Fruit fly (Drosophila melanogaster) whole organism, embryonic: ENCODE data around the gene CG5068.

Source experiments
- Atf-2 ChIP-seq: fragments of 200-800 bp; sonication (Bioruptor generic); optimal IDR thresholded peaks from 2 replicates; lab custom pipeline; 2016; ENCODE audit warnings: missing biosample characterization, missing genetic modification characterization
- CG10366 ChIP-seq: fragments of 200-800 bp; sonication (Bioruptor generic); IDR thresholded peaks from 2 replicates; pipeline ENCODE4 v1.3.6; 2022; ENCODE audit warnings: missing biosample characterization, missing genetic modification characterization
- CG11085 ChIP-seq: fragments of 200-800 bp; sonication (Bioruptor generic); IDR thresholded peaks from 2 replicates; pipeline ENCODE4 v1.3.6; 2022; ENCODE audit warnings: missing biosample characterization, missing genetic modification characterization
- CG11504 ChIP-seq: fragments of 200-800 bp; sonication (Bioruptor generic); optimal IDR thresholded peaks from 3 replicates; lab custom pipeline; 2019; ENCODE audit warnings: missing biosample characterization, mild to moderate bottlenecking, missing genetic modification characterization, moderate library complexity
- CG13287 ChIP-seq: fragments of 200-800 bp; sonication (Bioruptor generic); IDR thresholded peaks from 2 replicates; pipeline ENCODE4 v1.3.6; 2022; ENCODE audit warnings: missing biosample characterization, missing genetic modification characterization; ENCODE audit not compliant: partially characterized antibody
- CG14860 ChIP-seq: fragments of 200-800 bp; sonication (Bioruptor generic); IDR thresholded peaks from 3 replicates; pipeline ENCODE4 v1.3.6; 2022; ENCODE audit warnings: missing biosample characterization, missing genetic modification characterization; ENCODE audit not compliant: partially characterized antibody
- CG15479 ChIP-seq: fragments of 200-800 bp; sonication (Bioruptor generic); optimal IDR thresholded peaks from 3 replicates; lab custom pipeline; 2019; ENCODE audit warnings: missing biosample characterization, mild to moderate bottlenecking, missing genetic modification characterization, moderate library complexity
- CG15601 ChIP-seq: fragments of 200-800 bp; sonication (Bioruptor generic); optimal IDR thresholded peaks from 3 replicates; lab custom pipeline; 2019; ENCODE audit warnings: missing biosample characterization, mild to moderate bottlenecking, missing genetic modification characterization, moderate library complexity
- CG16813 ChIP-seq: fragments of 200-800 bp; sonication (Bioruptor generic); IDR thresholded peaks from 3 replicates; pipeline ENCODE4 v1.3.6; 2022; ENCODE audit warnings: missing biosample characterization, missing genetic modification characterization; ENCODE audit not compliant: partially characterized antibody
- CG16863 ChIP-seq: fragments of 200-800 bp; sonication (Bioruptor generic); optimal IDR thresholded peaks from 3 replicates; lab custom pipeline; 2016; ENCODE audit warnings: missing biosample characterization, missing genetic modification characterization
- CG17186 ChIP-seq: fragments of 200-800 bp; sonication (Bioruptor generic); optimal IDR thresholded peaks from 3 replicates; lab custom pipeline; 2017; ENCODE audit warnings: missing biosample characterization, missing genetic modification reagents, missing genetic modification characterization
- CG1832 ChIP-seq: fragments of 200-800 bp; sonication (Bioruptor generic); optimal IDR thresholded peaks from 2 replicates; lab custom pipeline; 2017; ENCODE audit warnings: missing biosample characterization, mild to moderate bottlenecking, missing genetic modification characterization, inconsistent platforms
- CG18619 ChIP-seq: fragments of 200-800 bp; sonication (Bioruptor generic); optimal IDR thresholded peaks from 3 replicates; lab custom pipeline; 2017; ENCODE audit warnings: missing biosample characterization, mild to moderate bottlenecking, missing genetic modification characterization
- CG18764 ChIP-seq: fragments of 200-800 bp; sonication (Bioruptor generic); optimal IDR thresholded peaks from 3 replicates; lab custom pipeline; 2016; ENCODE audit warnings: missing biosample characterization, missing genetic modification characterization
- CG3163 ChIP-seq: fragments of 200-800 bp; sonication (Bioruptor generic); optimal IDR thresholded peaks from 3 replicates; lab custom pipeline; 2016; ENCODE audit warnings: missing biosample characterization, missing genetic modification characterization
- CG4820 ChIP-seq: fragments of 200-800 bp; sonication (Bioruptor generic); optimal IDR thresholded peaks from 3 replicates; lab custom pipeline; 2016; ENCODE audit warnings: missing biosample characterization, missing genetic modification characterization
- CG5245 ChIP-seq: fragments of 200-800 bp; sonication (Bioruptor generic); optimal IDR thresholded peaks from 3 replicates; lab custom pipeline; 2016; ENCODE audit warnings: missing biosample characterization, missing genetic modification characterization
- CG6175 ChIP-seq: fragments of 200-800 bp; sonication (Bioruptor generic); IDR thresholded peaks from 3 replicates; pipeline ENCODE4 v1.3.6; 2022; ENCODE audit warnings: missing biosample characterization, missing genetic modification characterization
- CG6765 ChIP-seq: fragments of 200-800 bp; sonication (Bioruptor generic); optimal IDR thresholded peaks from 3 replicates; lab custom pipeline; 2017; ENCODE audit warnings: missing biosample characterization, mild to moderate bottlenecking, missing genetic modification characterization
- CG8924 ChIP-seq: fragments of 200-800 bp; optimal IDR thresholded peaks from 3 replicates; lab custom pipeline; 2019; ENCODE audit warnings: missing biosample characterization, mild to moderate bottlenecking, missing genetic modification characterization, moderate library complexity
- Doc2 ChIP-seq: fragments of 200-800 bp; sonication (Bioruptor generic); IDR thresholded peaks from 2 replicates; pipeline ENCODE4 v1.3.6; 2022; ENCODE audit warnings: missing biosample characterization, missing genetic modification characterization
- Doc3 ChIP-seq: fragments of 200-800 bp; sonication (Bioruptor generic); IDR thresholded peaks from 3 replicates; pipeline ENCODE4 v1.3.6; 2022; ENCODE audit warnings: missing biosample characterization, missing genetic modification characterization; ENCODE audit not compliant: partially characterized antibody
- E2f1 ChIP-seq: fragments of 200-800 bp; sonication (Bioruptor generic); IDR thresholded peaks from 2 replicates; pipeline ENCODE4 v1.3.6; 2022; ENCODE audit warnings: missing biosample characterization, missing genetic modification characterization
- H15 ChIP-seq: fragments of 200-800 bp; sonication (Bioruptor generic); IDR thresholded peaks from 3 replicates; pipeline ENCODE4 v1.3.6; 2022; ENCODE audit warnings: missing biosample characterization, missing genetic modification characterization
- HHEX ChIP-seq: fragments of 200-800 bp; sonication (Bioruptor generic); optimal IDR thresholded peaks from 3 replicates; lab custom pipeline; 2017; ENCODE audit warnings: missing biosample characterization, mild to moderate bottlenecking, missing genetic modification characterization, missing genetic modification reagents
- NC2β ChIP-seq: fragments of 200-800 bp; sonication (Bioruptor generic); optimal IDR thresholded peaks from 2 replicates; lab custom pipeline; 2016; ENCODE audit warnings: missing biosample characterization, missing genetic modification characterization
- Neu2 ChIP-seq: fragments of 200-800 bp; sonication (Bioruptor generic); optimal IDR thresholded peaks from 3 replicates; lab custom pipeline; 2016; ENCODE audit warnings: missing biosample characterization, missing genetic modification characterization, borderline replicate concordance
- PHDP ChIP-seq: fragments of 200-800 bp; sonication (Bioruptor generic); optimal IDR thresholded peaks from 3 replicates; lab custom pipeline; 2018; ENCODE audit warnings: missing biosample characterization, mild to moderate bottlenecking, missing genetic modification characterization, moderate library complexity
- Pdp1 ChIP-seq, 2 experiments: fragments of 200-800 bp; sonication (Bioruptor generic); optimal IDR thresholded peaks; 3 replicates each; lab custom pipeline; 2016; ENCODE audit warnings: missing biosample characterization in 2 of 2, missing genetic modification characterization in 2 of 2, mild to moderate bottlenecking in 1 of 2, moderate library complexity in 1 of 2
- Side ChIP-seq: fragments of 200-800 bp; sonication (Bioruptor generic); optimal IDR thresholded peaks from 2 replicates; lab custom pipeline; 2016; ENCODE audit warnings: missing biosample characterization, missing genetic modification characterization
- Sox100B ChIP-seq: fragments of 200-800 bp; sonication (Bioruptor generic); optimal IDR thresholded peaks from 3 replicates; lab custom pipeline; 2018; ENCODE audit warnings: missing biosample characterization, mild to moderate bottlenecking, missing genetic modification characterization
- btn ChIP-seq: fragments of 200-800 bp; sonication (Bioruptor generic); optimal IDR thresholded peaks from 2 replicates; lab custom pipeline; 2016; ENCODE audit warnings: missing biosample characterization, missing genetic modification characterization
- chinmo ChIP-seq: fragments of 200-800 bp; sonication (Bioruptor generic); IDR thresholded peaks from 4 replicates; pipeline ENCODE4 v1.3.6; 2022; ENCODE audit warnings: missing biosample characterization, missing genetic modification characterization; ENCODE audit not compliant: partially characterized antibody
- ems ChIP-seq: fragments of 200-800 bp; sonication (Bioruptor generic); optimal IDR thresholded peaks from 3 replicates; lab custom pipeline; 2016; ENCODE audit warnings: missing biosample characterization, missing genetic modification characterization
- gcm ChIP-seq: fragments of 200-800 bp; sonication (Bioruptor generic); optimal IDR thresholded peaks from 2 replicates; lab custom pipeline; 2019; ENCODE audit warnings: missing biosample characterization, mild to moderate bottlenecking, missing genetic modification characterization, moderate library complexity
- jumu ChIP-seq: fragments of 200-800 bp; sonication (Bioruptor generic); optimal IDR thresholded peaks from 3 replicates; lab custom pipeline; 2016; ENCODE audit warnings: missing biosample characterization, missing genetic modification characterization
- kay ChIP-seq: fragments of 200-800 bp; sonication (Bioruptor generic); optimal IDR thresholded peaks from 2 replicates; lab custom pipeline; 2016; ENCODE audit warnings: missing biosample characterization, missing genetic modification characterization
- mam ChIP-seq: fragments of 200-800 bp; sonication (Bioruptor generic); optimal IDR thresholded peaks from 3 replicates; lab custom pipeline; 2016; ENCODE audit warnings: missing biosample characterization, missing genetic modification characterization
- nerfin-2 ChIP-seq: fragments of 200-800 bp; sonication (Bioruptor generic); IDR thresholded peaks from 2 replicates; pipeline ENCODE4 v1.3.6; 2022; ENCODE audit warnings: missing biosample characterization, missing genetic modification characterization; ENCODE audit not compliant: partially characterized antibody
- odd ChIP-seq: fragments of 200-800 bp; sonication (Bioruptor generic); optimal IDR thresholded peaks from 2 replicates; lab custom pipeline; 2017; ENCODE audit warnings: missing biosample characterization, mild to moderate bottlenecking, missing genetic modification characterization
- peb ChIP-seq: fragments of 200-800 bp; sonication (Bioruptor generic); IDR thresholded peaks from 2 replicates; pipeline ENCODE4 v1.3.6; 2022; ENCODE audit warnings: missing biosample characterization, missing genetic modification characterization
- rib ChIP-seq: fragments of 200-800 bp; sonication (Bioruptor generic); IDR thresholded peaks from 2 replicates; pipeline ENCODE4 v1.3.6; 2022; ENCODE audit warnings: missing biosample characterization, missing genetic modification characterization
- sens-2 ChIP-seq: fragments of 200-800 bp; sonication (Bioruptor generic); IDR thresholded peaks from 2 replicates; pipeline ENCODE4 v1.3.6; 2022; ENCODE audit warnings: missing biosample characterization, missing genetic modification characterization
- slou ChIP-seq: fragments of 200-800 bp; sonication (Bioruptor generic); optimal IDR thresholded peaks from 3 replicates; lab custom pipeline; 2016; ENCODE audit warnings: missing biosample characterization, missing genetic modification characterization
- tup ChIP-seq: fragments of 200-800 bp; sonication (Bioruptor generic); optimal IDR thresholded peaks from 2 replicates; lab custom pipeline; 2016; ENCODE audit warnings: missing biosample characterization, mild to moderate bottlenecking, missing genetic modification characterization, moderate library complexity
- yki ChIP-seq: fragments of >200 bp; optimal IDR thresholded peaks from 3 replicates; lab custom pipeline; 2018
- zen2 ChIP-seq: fragments of 200-800 bp; sonication (Bioruptor generic); IDR thresholded peaks from 3 replicates; pipeline ENCODE4 v1.3.6; 2022; ENCODE audit warnings: missing biosample characterization, missing genetic modification characterization; ENCODE audit not compliant: partially characterized antibody
- zf30C ChIP-seq: fragments of 200-800 bp; sonication (Bioruptor generic); optimal IDR thresholded peaks from 3 replicates; lab custom pipeline; 2018; ENCODE audit warnings: missing biosample characterization, mild to moderate bottlenecking, missing genetic modification characterization

The CG5068 gene

DNA sequence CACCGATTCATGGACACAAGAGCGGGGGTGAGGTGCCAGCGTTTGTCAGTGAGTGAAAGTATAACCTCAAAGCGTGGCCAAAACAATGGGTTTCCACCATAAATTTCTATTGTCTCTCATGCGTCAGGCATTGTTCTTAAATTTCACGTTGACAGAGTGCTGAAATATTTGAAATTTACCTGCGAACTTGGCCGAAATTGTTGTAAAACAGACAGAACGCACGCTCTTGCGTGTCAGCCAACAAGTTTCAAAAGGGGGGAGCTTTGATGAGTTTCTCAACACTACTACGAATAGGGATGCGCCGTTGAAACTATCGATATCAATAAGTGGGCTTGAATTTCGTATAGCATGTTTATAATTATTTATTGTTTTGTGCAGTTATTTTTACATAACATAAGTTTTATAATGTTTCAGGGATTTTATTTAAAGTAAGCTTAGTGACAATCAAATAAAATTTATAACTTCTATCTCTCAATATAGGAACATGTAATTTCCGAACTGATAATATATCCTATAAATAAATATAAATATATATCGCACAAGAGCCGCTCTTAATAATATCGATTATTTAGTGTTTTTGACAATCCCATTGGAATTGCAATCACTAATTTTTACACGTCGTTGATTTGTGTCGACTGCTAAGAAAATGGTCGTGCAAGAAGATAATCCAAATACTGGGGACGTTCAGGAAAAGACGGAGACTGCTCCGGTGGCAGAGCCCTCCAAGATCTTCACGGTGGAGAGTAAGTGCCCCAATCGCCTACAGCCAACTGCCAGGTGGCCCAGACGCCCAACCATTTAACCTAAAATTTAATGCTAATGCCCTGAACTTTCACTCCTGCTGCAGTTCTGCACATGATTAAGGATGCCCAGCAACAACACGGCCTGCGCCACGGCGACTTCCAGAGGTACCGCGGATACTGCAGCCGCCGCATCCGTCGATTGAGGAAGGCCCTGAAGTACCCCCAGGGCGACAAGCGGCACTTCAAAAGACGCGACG lies 11.7 kb upstream of the CG5068 start, which contains the start of the genes pix and Srp68 (continued):
- TF ChIP-seq CG8924 (tag; lab: Kevin White, UChicago) (peak; percentile 75), Atf-2 (GFP tag; lab: Kevin White, UChicago) (no peak), tup (GFP tag; lab: Kevin White, UChicago) (no peak), PHDP (tag; lab: Kevin White, UChicago) (peak; percentile 58), CG1832 (GFP tag; lab: Kevin White, UChicago) (no peak), CG11085 (GFP tag; lab: Robert Waterston, UW) (no peak), Side (no peak), HHEX (GFP tag; lab: Kevin White, UChicago) (peak; percentile 44), CG18764 (GFP tag; lab: Kevin White, UChicago) (peak; percentile 31), slou (peak; percentile 57), btn (no peak), CG13287 (GFP tag; lab: Robert Waterston, UW) (peak; percentile 85), sens-2 (GFP tag; lab: Robert Waterston, UW) (no peak), zen2 (GFP tag; lab: Robert Waterston, UW) (peak; percentile 36; the same call in 1 of the 3 replicates), CG16863 (GFP tag; lab: Kevin White, UChicago) (peak; percentile 10), gcm (peak; percentile 47), Doc2 (GFP tag; lab: Robert Waterston, UW) (no peak), CG6765 (peak; percentile 71), odd (GFP tag; lab: Kevin White, UChicago) (no peak), H15 (no peak), CG15479 (GFP tag; lab: Kevin White, UChicago) (no peak), nerfin-2 (GFP tag; lab: Robert Waterston, UW) (peak; percentile 45; the same call in 1 of the 2 replicates), NC2β (GFP tag; lab: Kevin White, UChicago) (peak; percentile 31), CG14860 (GFP tag; lab: Robert Waterston, UW) (peak; percentile 80), Pdp1 (GFP tag; optimal IDR thresholded peaks at IDR 0.05; lab: Kevin White, UChicago) (peak; percentile 46 to 68), CG5245 (GFP tag; lab: Kevin White, UChicago) (peak; percentile 18), CG15601 (tag; lab: Kevin White, UChicago) (peak; percentile 62), chinmo (no peak), CG4820 (GFP tag; lab: Kevin White, UChicago) (peak; percentile 37), Neu2 (GFP tag; lab: Kevin White, UChicago) (no peak), Sox100B (GFP tag; lab: Kevin White, UChicago) (no peak), CG3163 (GFP tag; lab: Kevin White, UChicago) (peak; percentile 11), ems (peak; percentile 24), jumu (GFP tag; lab: Kevin White, UChicago) (peak; percentile 16), yki (no peak), E2f1 (GFP tag; lab: Robert Waterston, UW) (no peak), CG16813 (GFP tag; lab: Robert Waterston, UW) (peak; percentile 88), kay (GFP tag; lab: Kevin White, UChicago) (peak; percentile 30), rib (GFP tag; lab: Robert Waterston, UW) (no peak), CG18619 (GFP tag; lab: Kevin White, UChicago) (peak; percentile 50), CG17186 (GFP tag; lab: Kevin White, UChicago) (no peak), Doc3 (GFP tag; lab: Robert Waterston, UW) (peak; percentile 83), CG11504 (tag; lab: Kevin White, UChicago) (no peak), mam (GFP tag; lab: Kevin White, UChicago) (peak; percentile 39), CG10366 (GFP tag; lab: Robert Waterston, UW) (peak; percentile 37; the same call in 1 of the 2 replicates), peb (GFP tag; lab: Robert Waterston, UW) (no peak), zf30C (GFP tag; lab: Kevin White, UChicago) (no peak), CG6175 (GFP tag; lab: Robert Waterston, UW) (no peak)
